Worm (Caenorhabditis elegans): ENCODE measurements around the gene tag-329.

The tag-329 gene

DNA sequence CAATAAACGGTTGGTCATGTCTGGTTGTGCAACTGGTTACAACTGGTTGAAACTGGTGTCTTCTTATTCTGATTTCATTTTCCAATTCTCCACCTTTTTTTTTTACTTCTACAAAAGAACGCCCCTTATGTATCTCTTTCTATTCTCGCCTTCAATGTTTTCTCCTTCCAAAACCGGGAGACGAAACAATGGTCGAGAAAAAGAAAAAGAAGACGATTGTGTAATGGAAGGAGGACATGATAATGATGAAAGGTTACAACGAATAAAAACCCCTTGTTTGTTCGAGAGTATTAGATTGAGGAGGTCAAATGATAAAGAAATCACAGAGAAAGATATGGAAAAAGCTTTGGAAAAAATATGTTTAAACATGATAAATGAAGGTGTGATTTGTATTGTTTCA, 15.9 kb upstream of the tag-329 start, which contains the start of gene C50F4.8:
Gene C50F4.8, minus strand, starts transcription at position 28 of the 400 bp plus-strand sequence.
- TF ChIP-seq sea-1 (GFP tag; conservative IDR thresholded peaks at IDR 0.05) (no peak), F13C5.2 (tag; optimal IDR thresholded peaks at IDR 0.05) (no peak), hmg-4 (GFP tag; optimal IDR thresholded peaks at IDR 0.05) (no peak)

DNA sequence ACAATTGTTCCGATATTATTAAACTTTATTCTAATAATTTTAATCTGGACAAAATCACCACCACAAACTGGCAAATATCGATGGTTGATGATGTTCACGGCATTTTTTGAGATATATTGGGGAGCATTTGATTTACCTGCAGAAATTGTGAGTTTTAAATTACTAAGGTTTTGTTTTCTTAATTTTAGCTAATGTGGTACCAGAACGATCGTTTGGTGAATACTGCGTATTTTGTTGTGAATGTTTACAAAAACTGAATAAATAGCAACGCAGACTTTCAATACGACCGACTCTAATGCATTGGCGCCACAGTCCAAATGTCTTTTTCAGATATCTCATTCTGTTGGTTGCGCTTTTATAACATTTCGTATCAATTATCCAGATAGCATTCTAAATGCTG, 13.0 kb upstream of the tag-329 start:
- TF ChIP-seq hnd-1 (tag; optimal IDR thresholded peaks at IDR 0.05) (no peak), tra-4 (tag; optimal IDR thresholded peaks at IDR 0.05) (no peak), hmg-4 (GFP tag; optimal IDR thresholded peaks at IDR 0.05) (no peak), tbx-11 (GFP tag; IDR thresholded peaks at IDR 0.05) (no peak), tbx-37 (GFP tag; conservative IDR thresholded peaks at IDR 0.05) (no peak), aly-1 (tag; optimal IDR thresholded peaks at IDR 0.05) (no peak)

DNA sequence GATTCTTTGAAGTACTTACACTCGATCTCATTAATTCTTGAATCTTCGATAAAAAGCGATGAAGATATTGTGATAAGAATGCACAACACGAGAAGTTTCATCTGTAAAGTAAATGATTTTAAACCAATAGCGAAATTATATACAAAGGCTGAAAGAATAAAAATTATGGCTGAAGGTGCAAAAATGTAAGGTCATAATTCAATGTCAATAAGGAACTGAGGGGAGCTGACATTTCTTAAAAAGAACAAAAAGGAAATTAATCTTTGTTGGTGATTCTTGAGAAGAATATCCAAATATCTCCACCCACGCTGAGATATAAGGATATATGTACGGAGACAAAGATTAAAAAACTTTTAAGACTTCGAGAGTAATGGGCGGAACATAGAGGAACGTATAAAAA, 10.6 kb upstream of the tag-329 start, which contains the start of gene C50F4.9:
Gene C50F4.9, minus strand, starts transcription at position 101 of the 400 bp plus-strand sequence.
- TF ChIP-seq hmg-4 (GFP tag; optimal IDR thresholded peaks at IDR 0.05) (no peak), ama-1 (optimal IDR thresholded peaks at IDR 0.05) (no peak), B0310.2 (tag; optimal IDR thresholded peaks at IDR 0.05) (no peak), sea-1 (GFP tag; conservative IDR thresholded peaks at IDR 0.05) (no peak), ceh-13 (GFP tag; optimal IDR thresholded peaks at IDR 0.05) (no peak), pes-1 (GFP tag; IDR thresholded peaks at IDR 0.05) (no peak), ceh-36 (tag; optimal IDR thresholded peaks at IDR 0.05) (no peak), tbx-37 (GFP tag; conservative IDR thresholded peaks at IDR 0.05) (no peak), ets-7 (tag; optimal IDR thresholded peaks at IDR 0.05) (no peak), scrt-1 (GFP tag; IDR thresholded peaks at IDR 0.05) (no peak), hmbx-1 (tag; optimal IDR thresholded peaks at IDR 0.05) (no peak)

ce11 chrV:9526470-9526869, 8.3 kb upstream of the tag-329 start, which contains the start of gene C50F4.1:
Gene C50F4.1, plus strand, starts transcription at chrV:9526793.
- TF ChIP-seq sea-1 (GFP tag; conservative IDR thresholded peaks at IDR 0.05) = no peak
- TF ChIP-seq pes-1 (GFP tag; IDR thresholded peaks at IDR 0.05) = no peak
- no peak for TF ChIP-seq ama-1 (optimal IDR thresholded peaks at IDR 0.05)
- no peak for TF ChIP-seq ets-7 (tag; optimal IDR thresholded peaks at IDR 0.05)
- TF ChIP-seq ceh-36 (tag; optimal IDR thresholded peaks at IDR 0.05) = no peak
- no peak for TF ChIP-seq hmg-4 (GFP tag; optimal IDR thresholded peaks at IDR 0.05)
- TF ChIP-seq tbx-37 (GFP tag; conservative IDR thresholded peaks at IDR 0.05) = no peak
- TF ChIP-seq ceh-13 (GFP tag; optimal IDR thresholded peaks at IDR 0.05) = no peak
- TF ChIP-seq B0310.2 (tag; optimal IDR thresholded peaks at IDR 0.05) = no peak
- no peak for TF ChIP-seq hnd-1 (tag; optimal IDR thresholded peaks at IDR 0.05)
- no peak for TF ChIP-seq tra-4 (tag; optimal IDR thresholded peaks at IDR 0.05)
- no peak for TF ChIP-seq hmbx-1 (tag; optimal IDR thresholded peaks at IDR 0.05)
- no peak for TF ChIP-seq flt-1 (GFP tag; IDR thresholded peaks at IDR 0.05)
- no peak for TF ChIP-seq tbx-11 (GFP tag; IDR thresholded peaks at IDR 0.05)
- no peak for TF ChIP-seq scrt-1 (GFP tag; IDR thresholded peaks at IDR 0.05)
- no peak for TF ChIP-seq aly-1 (tag; optimal IDR thresholded peaks at IDR 0.05)
- TF ChIP-seq F13C5.2 (tag; optimal IDR thresholded peaks at IDR 0.05) = no peak

- no peak for TF ChIP-seq ceh-36 (tag; optimal IDR thresholded peaks at IDR 0.05)
- no peak for TF ChIP-seq sea-1 (GFP tag; conservative IDR thresholded peaks at IDR 0.05)
- no peak for TF ChIP-seq tbx-11 (GFP tag; IDR thresholded peaks at IDR 0.05)
- no peak for TF ChIP-seq tra-4 (tag; optimal IDR thresholded peaks at IDR 0.05)
- no peak for TF ChIP-seq hmbx-1 (tag; optimal IDR thresholded peaks at IDR 0.05)
- TF ChIP-seq tbx-37 (GFP tag; conservative IDR thresholded peaks at IDR 0.05) = no peak
- no peak for TF ChIP-seq F13C5.2 (tag; optimal IDR thresholded peaks at IDR 0.05)
- no peak for TF ChIP-seq ama-1 (optimal IDR thresholded peaks at IDR 0.05)
These were observed 7.4 kb upstream of the tag-329 start for ce11 chrV:9527337-9527736.

ce11 chrV:9527984-9528383, 6.7 kb upstream of the tag-329 start:
- TF ChIP-seq aly-1 (tag; optimal IDR thresholded peaks at IDR 0.05) (no peak), tra-4 (tag; optimal IDR thresholded peaks at IDR 0.05) (no peak), sea-1 (GFP tag; conservative IDR thresholded peaks at IDR 0.05) (no peak), ama-1 (optimal IDR thresholded peaks at IDR 0.05) (no peak), scrt-1 (GFP tag; IDR thresholded peaks at IDR 0.05) (no peak), ceh-36 (tag; optimal IDR thresholded peaks at IDR 0.05) (no peak)

- TF ChIP-seq pes-1 (GFP tag; IDR thresholded peaks at IDR 0.05) (no peak), F13C5.2 (tag; optimal IDR thresholded peaks at IDR 0.05) (no peak), hmg-4 (GFP tag; optimal IDR thresholded peaks at IDR 0.05) (no peak), ceh-13 (GFP tag; optimal IDR thresholded peaks at IDR 0.05) (no peak), tra-4 (tag; optimal IDR thresholded peaks at IDR 0.05) (no peak), ets-7 (tag; optimal IDR thresholded peaks at IDR 0.05) (no peak), tbx-37 (GFP tag; conservative IDR thresholded peaks at IDR 0.05) (no peak), ama-1 (optimal IDR thresholded peaks at IDR 0.05) (no peak), B0310.2 (tag; optimal IDR thresholded peaks at IDR 0.05) (no peak), sea-1 (GFP tag; conservative IDR thresholded peaks at IDR 0.05) (no peak)
These were observed 3.2 kb upstream of the tag-329 start, which contains the start of the genes C50F4.10 and pfk-1.2 for ce11 chrV:9531477-9531876. Gene C50F4.10, minus strand, starts transcription at chrV:9531577. Gene pfk-1.2, plus strand, starts transcription at chrV:9531801.

- TF ChIP-seq tra-4 (tag; optimal IDR thresholded peaks at IDR 0.05) = no peak
- no peak for TF ChIP-seq hmg-4 (GFP tag; optimal IDR thresholded peaks at IDR 0.05)
- no peak for TF ChIP-seq tbx-11 (GFP tag; IDR thresholded peaks at IDR 0.05)
- TF ChIP-seq scrt-1 (GFP tag; IDR thresholded peaks at IDR 0.05) = no peak
- no peak for TF ChIP-seq pes-1 (GFP tag; IDR thresholded peaks at IDR 0.05)
- TF ChIP-seq ama-1 (optimal IDR thresholded peaks at IDR 0.05) = no peak
- TF ChIP-seq hmbx-1 (tag; optimal IDR thresholded peaks at IDR 0.05) = no peak
- TF ChIP-seq B0310.2 (tag; optimal IDR thresholded peaks at IDR 0.05) = no peak
- TF ChIP-seq F13C5.2 (tag; optimal IDR thresholded peaks at IDR 0.05) = no peak
- TF ChIP-seq ceh-13 (GFP tag; optimal IDR thresholded peaks at IDR 0.05) = no peak
- no peak for TF ChIP-seq sea-1 (GFP tag; conservative IDR thresholded peaks at IDR 0.05)
- no peak for TF ChIP-seq flt-1 (GFP tag; IDR thresholded peaks at IDR 0.05)
- TF ChIP-seq ceh-36 (tag; optimal IDR thresholded peaks at IDR 0.05) = no peak
These were observed 1.8 kb downstream of the tag-329 start, which contains the start of gene C50F4.4 for ce11 chrV:9536505-9536904. Gene C50F4.4, plus strand, starts transcription at chrV:9536771.
